Fruit fly (Drosophila melanogaster) whole organism, adult: Measurements from ENCODE around the gene CG8927.

Source experiments
- CG11617 ChIP-seq: fragments of 200-800 bp; sonication (Bioruptor generic); optimal IDR thresholded peaks from 2 replicates; lab custom pipeline; 2017; ENCODE audit warnings: mild to moderate bottlenecking, missing biosample characterization, missing genetic modification reagents, missing genetic modification characterization
- CG12768 ChIP-seq: fragments of 200-800 bp; sonication (Bioruptor generic); optimal IDR thresholded peaks from 2 replicates; lab custom pipeline; 2017; ENCODE audit warnings: missing biosample characterization, missing genetic modification characterization, mild to moderate bottlenecking, moderate library complexity, missing genetic modification reagents
- CG14711 ChIP-seq: fragments of 200-800 bp; sonication (Bioruptor generic); optimal IDR thresholded peaks from 2 replicates; lab custom pipeline; 2018; ENCODE audit warnings: missing biosample characterization, mild to moderate bottlenecking, missing genetic modification characterization, moderate library complexity
- CG1620 ChIP-seq: fragments of 200-800 bp; sonication (Bioruptor generic); optimal IDR thresholded peaks from 2 replicates; lab custom pipeline; 2016; ENCODE audit warnings: missing biosample characterization, missing genetic modification characterization
- CG33017 ChIP-seq: fragments of 200-800 bp; sonication (Bioruptor generic); optimal IDR thresholded peaks from 2 replicates; lab custom pipeline; 2018; ENCODE audit warnings: missing biosample characterization, mild to moderate bottlenecking, missing genetic modification characterization, moderate library complexity
- CG5204 ChIP-seq: fragments of 200-800 bp; sonication (Bioruptor generic); optimal IDR thresholded peaks from 2 replicates; lab custom pipeline; 2016; ENCODE audit warnings: missing biosample characterization, missing genetic modification characterization
- CG7045 ChIP-seq: fragments of 200-800 bp; sonication (Bioruptor generic); optimal IDR thresholded peaks from 2 replicates; lab custom pipeline; 2017; ENCODE audit warnings: missing biosample characterization, mild to moderate bottlenecking, missing genetic modification characterization
- CG7101 ChIP-seq: fragments of 200-800 bp; sonication (Bioruptor generic); optimal IDR thresholded peaks from 2 replicates; lab custom pipeline; 2018; ENCODE audit warnings: missing biosample characterization, mild to moderate bottlenecking, missing genetic modification characterization, moderate library complexity
- Clk ChIP-seq: fragments of 200-800 bp; sonication (Bioruptor generic); optimal IDR thresholded peaks from 2 replicates; lab custom pipeline; 2017; ENCODE audit warnings: missing biosample characterization, missing genetic modification characterization
- Crg-1 ChIP-seq: fragments of 200-800 bp; sonication (Bioruptor generic); optimal IDR thresholded peaks from 2 replicates; lab custom pipeline; 2016; ENCODE audit warnings: missing biosample characterization, missing genetic modification characterization
- Hr96 ChIP-seq: fragments of 200-800 bp; sonication (Bioruptor generic); optimal IDR thresholded peaks from 2 replicates; lab custom pipeline; 2016; ENCODE audit warnings: missing biosample characterization, missing genetic modification characterization
- Mnt ChIP-seq: fragments of 200-800 bp; sonication (Bioruptor generic); optimal IDR thresholded peaks from 2 replicates; lab custom pipeline; 2016; ENCODE audit warnings: missing biosample characterization, mild to moderate bottlenecking, missing genetic modification characterization
- bab1 ChIP-seq: fragments of 200-800 bp; sonication (Bioruptor generic); optimal IDR thresholded peaks from 3 replicates; lab custom pipeline; 2019; ENCODE audit warnings: missing biosample characterization, mild to moderate bottlenecking, missing genetic modification characterization, moderate library complexity
- cic ChIP-seq: fragments of 200-800 bp; sonication (Bioruptor generic); optimal IDR thresholded peaks from 2 replicates; lab custom pipeline; 2017; ENCODE audit warnings: missing biosample characterization, mild to moderate bottlenecking, missing genetic modification characterization, moderate library complexity
- cnc ChIP-seq, 2 experiments: fragments of >200 bp; optimal IDR thresholded peaks; 2 replicates each; lab custom pipeline; 2017
- kay ChIP-seq: fragments of 200-800 bp; sonication (Bioruptor generic); peaks from one replicate; lab custom pipeline; 2016; ENCODE audit warnings: missing biosample characterization, missing genetic modification characterization, borderline replicate concordance
- ovo ChIP-seq: fragments of 200-800 bp; sonication (Bioruptor generic); optimal IDR thresholded peaks from 2 replicates; lab custom pipeline; 2016; ENCODE audit warnings: missing biosample characterization, missing genetic modification characterization
- pad ChIP-seq: fragments of 200-800 bp; sonication (Bioruptor generic); optimal IDR thresholded peaks from 3 replicates; lab custom pipeline; 2017; ENCODE audit warnings: missing biosample characterization, missing genetic modification characterization, mild to moderate bottlenecking, moderate library complexity, missing genetic modification reagents
- tj ChIP-seq: fragments of 200-800 bp; sonication (Bioruptor generic); optimal IDR thresholded peaks from 3 replicates; lab custom pipeline; 2017; ENCODE audit warnings: missing biosample characterization, mild to moderate bottlenecking, missing genetic modification characterization, moderate library complexity
- toe ChIP-seq: fragments of 200-800 bp; sonication (Bioruptor generic); optimal IDR thresholded peaks from 2 replicates; lab custom pipeline; 2016; ENCODE audit warnings: missing biosample characterization, missing genetic modification characterization

CG8927 gene

dm6 chr3R:16180476-16181070 is at the start of gene CG8927:
TSS of gene CG8927 (plus strand) at chr3R:16181020.
- no peak for TF ChIP-seq toe (GFP tag; lab: Kevin White, UChicago)
- no peak for TF ChIP-seq CG33017 (tag; lab: Kevin White, UChicago)
- no peak for TF ChIP-seq bab1
- no peak for TF ChIP-seq Mnt (GFP tag; lab: Kevin White, UChicago)
- no peak for TF ChIP-seq tj (GFP tag; lab: Kevin White, UChicago)
- TF ChIP-seq CG12768 (GFP tag; lab: Kevin White, UChicago): no peak

- TF ChIP-seq Crg-1 (GFP tag; lab: Kevin White, UChicago) (no peak), cic (GFP tag; lab: Kevin White, UChicago) (no peak), Clk (GFP tag; lab: Kevin White, UChicago) (no peak), CG14711 (no peak), ovo (no peak), cnc (optimal IDR thresholded peaks at IDR 0.05; lab: Kevin White, UChicago) (no peak), kay (GFP tag; lab: Kevin White, UChicago) (no peak), CG33017 (tag; lab: Kevin White, UChicago) (no peak), CG7101 (tag; lab: Kevin White, UChicago) (no peak), Mnt (GFP tag; lab: Kevin White, UChicago) (no peak), CG1620 (GFP tag; lab: Kevin White, UChicago) (no peak)
These were observed 45.2 kb upstream of the CG8927 start for dm6 chr3R:16135616-16136015.

dm6 chr3R:16146632-16147453 is 34.0 kb upstream of the CG8927 start, which contains the start of the genes Mic26-27 and CG5916:
TSS of gene Mic26-27 (minus strand) at chr3R:16146855.
TSS of gene CG5916 (plus strand) at chr3R:16147029.
- TF ChIP-seq tj (GFP tag; lab: Kevin White, UChicago): peak; percentile 71
- peak; percentile 46 for TF ChIP-seq pad
- TF ChIP-seq CG14711: peak; percentile 32
- TF ChIP-seq kay (GFP tag; lab: Kevin White, UChicago): no peak
- TF ChIP-seq Hr96 (GFP tag; lab: Kevin White, UChicago): peak; percentile 71
- peak; percentile 18 for TF ChIP-seq CG7101 (tag; lab: Kevin White, UChicago)
- TF ChIP-seq Crg-1 (GFP tag; lab: Kevin White, UChicago): peak; percentile 17
- TF ChIP-seq CG1620 (GFP tag; lab: Kevin White, UChicago): peak; percentile 73
- peak; percentile 97 for TF ChIP-seq bab1
- no peak for TF ChIP-seq cic (GFP tag; lab: Kevin White, UChicago)
- peak; percentile 13 for TF ChIP-seq CG7045 (GFP tag; lab: Kevin White, UChicago)
- peak; percentile 22 for TF ChIP-seq CG33017 (tag; lab: Kevin White, UChicago)
- TF ChIP-seq toe (GFP tag; lab: Kevin White, UChicago): peak; percentile 82
- TF ChIP-seq CG5204: peak; percentile 29
- TF ChIP-seq Clk (GFP tag; lab: Kevin White, UChicago): peak; percentile 66
- TF ChIP-seq Mnt (GFP tag; lab: Kevin White, UChicago): peak; percentile 90
- peak; percentile 79 for TF ChIP-seq CG11617 (GFP tag; lab: Kevin White, UChicago)
- no peak for TF ChIP-seq cnc (optimal IDR thresholded peaks at IDR 0.05; lab: Kevin White, UChicago)
- no peak for TF ChIP-seq CG12768 (GFP tag; lab: Kevin White, UChicago)
- TF ChIP-seq ovo: peak; percentile 85

DNA sequence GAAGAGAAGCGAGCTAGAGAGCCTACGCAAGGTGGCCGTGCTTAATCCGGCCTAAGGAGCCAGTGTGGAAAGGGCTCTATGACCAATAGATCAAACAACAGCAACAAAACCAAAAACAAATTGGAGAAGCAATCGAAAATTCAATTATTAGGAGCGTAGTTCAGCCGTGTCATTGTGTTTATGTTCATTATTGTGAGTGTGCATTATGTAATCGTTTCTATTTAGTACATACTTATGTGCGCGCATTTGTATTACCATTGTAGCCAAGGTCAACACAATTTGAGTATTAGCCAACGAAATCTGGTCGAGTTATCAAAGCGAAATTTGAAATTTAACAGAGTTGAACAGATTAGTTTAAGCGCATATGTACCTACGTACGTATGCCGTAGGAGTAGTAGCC is 32.1 kb upstream of the CG8927 start:
- TF ChIP-seq kay (GFP tag; lab: Kevin White, UChicago) (no peak), bab1 (no peak), Hr96 (GFP tag; lab: Kevin White, UChicago) (no peak), cic (GFP tag; lab: Kevin White, UChicago) (no peak), ovo (no peak), pad (no peak), CG7101 (tag; lab: Kevin White, UChicago) (no peak), CG14711 (no peak), CG7045 (GFP tag; lab: Kevin White, UChicago) (no peak), tj (GFP tag; lab: Kevin White, UChicago) (no peak), Crg-1 (GFP tag; lab: Kevin White, UChicago) (no peak), Mnt (GFP tag; lab: Kevin White, UChicago) (no peak), Clk (GFP tag; lab: Kevin White, UChicago) (no peak), toe (GFP tag; lab: Kevin White, UChicago) (no peak), CG12768 (GFP tag; lab: Kevin White, UChicago) (no peak), CG5204 (no peak)

dm6 chr3R:16151239-16151860 is 29.5 kb upstream of the CG8927 start, which contains the start of gene Fer2:
TSS of gene Fer2 (minus strand) at chr3R:16151312.
- TF ChIP-seq CG11617 (GFP tag; lab: Kevin White, UChicago): no peak
- no peak for TF ChIP-seq Clk (GFP tag; lab: Kevin White, UChicago)
- no peak for TF ChIP-seq CG7101 (tag; lab: Kevin White, UChicago)
- TF ChIP-seq Hr96 (GFP tag; lab: Kevin White, UChicago): no peak
- no peak for TF ChIP-seq Crg-1 (GFP tag; lab: Kevin White, UChicago)
- no peak for TF ChIP-seq kay (GFP tag; lab: Kevin White, UChicago)
- TF ChIP-seq cnc (optimal IDR thresholded peaks at IDR 0.05; lab: Kevin White, UChicago): no peak
- no peak for TF ChIP-seq cic (GFP tag; lab: Kevin White, UChicago)
- TF ChIP-seq toe (GFP tag; lab: Kevin White, UChicago): no peak
- no peak for TF ChIP-seq Mnt (GFP tag; lab: Kevin White, UChicago)
- TF ChIP-seq CG5204: no peak
